Fruit fly (Drosophila melanogaster): ENCODE measurements around the gene ergic53.

ergic53 gene

DNA sequence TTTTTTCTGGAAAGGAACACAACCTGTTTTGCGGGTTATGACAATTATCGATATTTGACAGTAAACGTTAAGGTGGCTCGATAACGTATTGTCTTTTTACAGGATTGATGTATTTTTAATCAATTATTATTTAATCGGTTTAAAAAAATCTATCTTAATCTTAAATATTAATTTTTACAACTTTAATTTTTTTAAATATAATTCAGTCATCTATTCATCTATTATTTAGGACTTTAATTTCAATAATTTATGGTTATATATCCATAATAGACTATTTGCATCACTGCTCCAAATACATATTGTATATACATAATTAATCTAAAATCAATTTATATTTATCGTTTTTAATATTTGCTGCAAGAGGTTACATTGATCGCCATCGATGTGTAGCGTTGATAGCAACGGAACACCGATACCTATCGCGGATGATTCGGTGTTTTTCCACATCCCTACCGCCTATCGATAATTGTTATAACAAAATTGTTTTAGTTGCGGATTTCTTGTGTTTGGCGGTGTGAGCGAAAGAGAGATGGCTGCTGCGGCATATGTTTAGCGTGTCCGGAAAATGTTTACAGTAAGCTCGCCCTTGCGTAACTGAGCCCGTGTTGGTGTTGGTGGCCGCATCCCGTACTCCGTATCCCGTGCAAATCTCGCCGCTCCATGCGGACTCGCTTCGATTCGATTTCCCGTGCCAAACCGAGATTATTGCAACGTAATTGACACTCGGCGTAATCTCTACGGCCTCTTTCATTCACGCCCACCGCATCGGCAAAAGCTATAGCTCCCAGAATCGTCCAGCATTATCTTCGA, 9.8 kb upstream of the ergic53 start, which contains the start of the genes GstO1 and foi (continued):
- TF ChIP-seq Eip75B (GFP tag; optimal IDR thresholded peaks at IDR 0.05) = no peak
- TF ChIP-seq CG10631 (GFP tag; optimal IDR thresholded peaks at IDR 0.05) = no peak
- TF ChIP-seq CG6276 (GFP tag; optimal IDR thresholded peaks at IDR 0.05) = no peak
- peak; percentile 39 for TF ChIP-seq dsx (GFP tag; optimal IDR thresholded peaks at IDR 0.05; ENCODE audit: poor library complexity, severe bottlenecking)

DNA sequence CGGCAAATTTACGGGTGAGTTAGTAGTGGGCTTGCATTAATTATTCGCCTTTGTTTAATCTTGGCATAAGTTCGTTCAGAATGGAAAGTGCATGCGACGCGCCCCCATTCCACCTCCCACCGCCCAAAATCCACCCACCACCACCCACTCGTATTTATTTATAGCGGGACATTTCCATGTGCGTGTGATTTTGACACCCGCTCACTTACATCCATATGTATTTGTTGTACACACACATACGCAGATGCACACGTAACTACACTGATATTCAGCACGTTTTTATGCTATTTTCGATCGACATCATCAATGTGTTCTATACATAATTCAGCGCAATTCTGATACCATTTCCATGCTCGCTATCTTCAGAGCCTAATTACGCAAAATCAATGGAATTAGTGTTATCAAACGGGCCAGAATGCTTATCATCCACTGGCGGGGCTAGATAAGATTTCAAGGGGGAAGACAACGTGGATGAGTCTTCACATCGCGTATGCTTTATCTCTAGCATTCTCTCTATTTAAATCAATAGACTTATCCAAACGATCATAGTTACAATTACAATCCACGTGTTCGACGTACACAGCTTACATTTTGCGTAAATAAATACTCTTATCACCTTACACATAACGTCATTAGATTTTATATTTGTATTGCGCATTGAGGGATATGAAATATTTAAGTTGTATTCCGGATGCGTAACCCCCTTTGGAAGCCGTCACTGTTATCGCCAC, 8.9 kb upstream of the ergic53 start:
- TF ChIP-seq fd85E (GFP tag; optimal IDR thresholded peaks at IDR 0.05) (no peak), cyc (GFP tag; optimal IDR thresholded peaks at IDR 0.05) (no peak), CG6276 (GFP tag; optimal IDR thresholded peaks at IDR 0.05) (no peak), fkh (GFP tag; optimal IDR thresholded peaks at IDR 0.05) (peak; percentile 80), svp (GFP tag) (peak; percentile 81), CG8319 (GFP tag; optimal IDR thresholded peaks at IDR 0.05) (no peak), OdsH (GFP tag; optimal IDR thresholded peaks at IDR 0.05) (peak; percentile 30), Smox (GFP tag; optimal IDR thresholded peaks at IDR 0.05) (no peak), CG11294 (GFP tag; IDR thresholded peaks at IDR 0.05) (no peak), CG3032 (tag; optimal IDR thresholded peaks at IDR 0.05) (no peak), CG8632 (GFP tag; optimal IDR thresholded peaks at IDR 0.05) (no peak), acj6 (GFP tag; optimal IDR thresholded peaks at IDR 0.05) (peak; percentile 22), CG8119 (GFP tag; IDR thresholded peaks at IDR 0.05) (no peak), CG11762 (GFP tag; optimal IDR thresholded peaks at IDR 0.05; ENCODE audit: insufficient read depth) (no peak), Gug (GFP tag; IDR thresholded peaks at IDR 0.05) (no peak), CG10669 (GFP tag; optimal IDR thresholded peaks at IDR 0.05) (no peak), lz (GFP tag; optimal IDR thresholded peaks at IDR 0.05) (no peak), net (GFP tag; optimal IDR thresholded peaks at IDR 0.05) (no peak), Blimp-1 (GFP tag; optimal IDR thresholded peaks at IDR 0.05) (no peak), Met (GFP tag; optimal IDR thresholded peaks at IDR 0.05) (no peak), vri (GFP tag; optimal IDR thresholded peaks at IDR 0.05) (peak; percentile 55), salr (GFP tag; optimal IDR thresholded peaks at IDR 0.05) (no peak), Eip93F (GFP tag; optimal IDR thresholded peaks at IDR 0.05) (no peak), CG6854 (GFP tag; optimal IDR thresholded peaks at IDR 0.05) (no peak), CG7368 (GFP tag; optimal IDR thresholded peaks at IDR 0.05) (no peak), CG15336 (GFP tag; IDR thresholded peaks at IDR 0.05) (no peak), eg (GFP tag; IDR thresholded peaks at IDR 0.05) (no peak), CG1621 (tag; optimal IDR thresholded peaks at IDR 0.05) (no peak), Sox15 (GFP tag; optimal IDR thresholded peaks at IDR 0.05) (no peak), dsx (GFP tag; optimal IDR thresholded peaks at IDR 0.05; ENCODE audit: poor library complexity, severe bottlenecking) (no peak), Sox14 (GFP tag; optimal IDR thresholded peaks at IDR 0.05) (no peak), ss (GFP tag; optimal IDR thresholded peaks at IDR 0.05) (no peak), Ets21C (GFP tag; optimal IDR thresholded peaks at IDR 0.05) (no peak), Sox102F (GFP tag; optimal IDR thresholded peaks at IDR 0.05) (peak; percentile 9), CG3919 (GFP tag; optimal IDR thresholded peaks at IDR 0.05) (no peak), CG32006 (GFP tag; optimal IDR thresholded peaks at IDR 0.05) (peak; percentile 40), CG10631 (GFP tag; optimal IDR thresholded peaks at IDR 0.05) (no peak), dac (GFP tag; optimal IDR thresholded peaks at IDR 0.05) (no peak), Hr39 (GFP tag; optimal IDR thresholded peaks at IDR 0.05) (peak; percentile 25), Hr38 (GFP tag; optimal IDR thresholded peaks at IDR 0.05) (no peak), Eip75B (GFP tag; optimal IDR thresholded peaks at IDR 0.05) (no peak), CG6163 (GFP tag; IDR thresholded peaks at IDR 0.05) (no peak), CG34406 (GFP tag; optimal IDR thresholded peaks at IDR 0.05) (no peak), CG9139 (GFP tag; optimal IDR thresholded peaks at IDR 0.05) (no peak), CG16779 (tag; optimal IDR thresholded peaks at IDR 0.05) (no peak), topi (GFP tag; optimal IDR thresholded peaks at IDR 0.05) (peak; percentile 2), Eip78C (GFP tag) (peak; percentile 52)
